Worm (Caenorhabditis elegans): ENCODE data around the gene K08E4.2.

ce11 chrIV:12046524-12047203 is 9.8 kb downstream of the K08E4.2 start, which contains the start of gene T12G3.2:
- TF ChIP-seq unc-39 (tag; optimal IDR thresholded peaks at IDR 0.05) = no peak
- TF ChIP-seq unc-62 (GFP tag; optimal IDR thresholded peaks at IDR 0.05) = no peak
- TF ChIP-seq nhr-237 (tag; optimal IDR thresholded peaks at IDR 0.05) = no peak
- TF ChIP-seq alr-1 (tag; optimal IDR thresholded peaks at IDR 0.05) = no peak
- no peak for TF ChIP-seq zag-1 (tag; optimal IDR thresholded peaks at IDR 0.05)
- no peak for TF ChIP-seq lin-39 (tag; optimal IDR thresholded peaks at IDR 0.05)
- TF ChIP-seq mdl-1 (tag; optimal IDR thresholded peaks at IDR 0.05) = no peak
- no peak for TF ChIP-seq nhr-11 (tag; optimal IDR thresholded peaks at IDR 0.05)
- TF ChIP-seq R02D3.7 (tag; optimal IDR thresholded peaks at IDR 0.05) = no peak
- TF ChIP-seq lin-13 (GFP tag; optimal IDR thresholded peaks at IDR 0.05) = no peak
- no peak for TF ChIP-seq ceh-16 (tag; optimal IDR thresholded peaks at IDR 0.05)
- TF ChIP-seq ztf-11 (tag; optimal IDR thresholded peaks at IDR 0.05) = no peak
- no peak for TF ChIP-seq aly-2 (tag; optimal IDR thresholded peaks at IDR 0.05)

Measured in whole organism, L2 larva.